Fruit fly (Drosophila melanogaster): ENCODE results near the gene CG15482.
A peak's percentile ranks its signal among the peaks of the same experiment; 100 is the strongest.

The CG15482 gene

DNA sequence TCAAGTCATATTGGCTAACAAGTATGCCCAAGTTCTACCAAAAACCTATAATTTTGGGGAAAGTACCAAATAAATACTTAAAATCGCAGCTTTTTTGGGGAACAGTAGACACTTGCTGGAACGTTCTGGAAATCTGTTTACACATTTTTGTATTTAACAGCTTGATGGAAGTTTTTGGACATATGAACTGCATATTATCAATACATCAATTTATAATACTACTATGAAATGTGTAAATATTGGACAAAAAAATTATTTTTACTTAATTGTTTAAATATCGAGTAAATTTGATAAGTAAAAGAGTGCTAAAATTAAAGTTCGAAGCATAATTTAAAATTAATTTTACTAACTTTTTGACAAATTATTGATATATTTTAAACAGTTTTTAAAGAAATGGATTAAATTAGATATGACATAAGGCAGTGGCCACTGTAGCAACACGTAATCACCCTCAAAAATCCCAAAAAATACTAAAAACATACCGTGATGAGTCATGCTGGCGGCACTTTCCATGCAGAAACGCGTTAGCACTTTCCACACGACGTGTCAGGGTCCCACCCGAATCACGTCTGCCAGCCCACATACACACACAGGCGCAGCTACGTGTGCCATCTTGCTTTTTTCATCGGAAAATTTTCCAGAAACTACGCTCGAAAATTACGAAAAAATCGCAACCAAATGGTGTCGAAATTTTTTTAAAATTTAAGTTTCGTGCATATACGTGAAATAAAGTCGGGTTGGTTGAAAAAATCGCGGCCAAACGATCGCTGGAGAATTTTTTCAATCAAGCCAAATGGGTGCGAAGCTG, 46.4 kb downstream of the CG15482 start, which contains the start of gene Sirt1 (continued):
- TF ChIP-seq HHEX (GFP tag; optimal IDR thresholded peaks at IDR 0.05) (peak; percentile 82), Dip3 (GFP tag; optimal IDR thresholded peaks at IDR 0.05) (peak; percentile 43), CG15514 (GFP tag; optimal IDR thresholded peaks at IDR 0.05) (peak; percentile 45), CG10431 (GFP tag; optimal IDR thresholded peaks at IDR 0.05) (peak; percentile 49), tll (GFP tag; optimal IDR thresholded peaks at IDR 0.05) (no peak), CG8478 (optimal IDR thresholded peaks at IDR 0.05) (no peak), CG12769 (tag; optimal IDR thresholded peaks at IDR 0.05) (peak; percentile 14), Sox102F (GFP tag; optimal IDR thresholded peaks at IDR 0.05) (peak; percentile 82), ash1 (GFP tag; optimal IDR thresholded peaks at IDR 0.05) (no peak), insv (GFP tag; optimal IDR thresholded peaks at IDR 0.05) (peak in 1 of 2 experiments; percentile 60), CG17802 (tag; optimal IDR thresholded peaks at IDR 0.05) (no peak), CG7745 (tag; optimal IDR thresholded peaks at IDR 0.05) (no peak), CG1792 (GFP tag; optimal IDR thresholded peaks at IDR 0.05) (peak; percentile 4), CG11247 (GFP tag; IDR thresholded peaks at IDR 0.05) (peak; percentile 57; the same call in 1 of the 2 replicates), dmrt99B (tag; optimal IDR thresholded peaks at IDR 0.05) (no peak), Rfx (GFP tag; IDR thresholded peaks at IDR 0.05) (peak; percentile 74), Bgb (GFP tag; IDR thresholded peaks at IDR 0.05; ENCODE audit: partially characterized antibody) (peak; percentile 48; the same call in 1 of the 2 replicates), al (GFP tag; IDR thresholded peaks at IDR 0.05) (peak; percentile 77), CG14965 (GFP tag; optimal IDR thresholded peaks at IDR 0.05; ENCODE audit: borderline replicate concordance) (no peak), org-1 (GFP tag; optimal IDR thresholded peaks at IDR 0.05) (peak; percentile 72), CG6854 (GFP tag; optimal IDR thresholded peaks at IDR 0.05) (peak; percentile 29), CG3838 (GFP tag; optimal IDR thresholded peaks at IDR 0.05) (no peak), Mad (GFP tag; optimal IDR thresholded peaks at IDR 0.05) (peak; percentile 46), CG17186 (GFP tag; optimal IDR thresholded peaks at IDR 0.05) (no peak), Xbp1 (GFP tag; optimal IDR thresholded peaks at IDR 0.05) (peak; percentile 92), CG11398 (GFP tag; optimal IDR thresholded peaks at IDR 0.05) (no peak), NC2α (GFP tag; optimal IDR thresholded peaks at IDR 0.05) (no peak), Jarid2 (GFP tag; optimal IDR thresholded peaks at IDR 0.05) (peak; percentile 26), D (optimal IDR thresholded peaks at IDR 0.05) (no peak), D (GFP tag; optimal IDR thresholded peaks at IDR 0.05) (peak; percentile 79), dm (GFP tag; optimal IDR thresholded peaks at IDR 0.05) (no peak), CG18262 (tag; optimal IDR thresholded peaks at IDR 0.05) (peak; percentile 94), lov (optimal IDR thresholded peaks at IDR 0.05) (no peak), lov (GFP tag; IDR thresholded peaks at IDR 0.05) (0 out of 3 replicates have a peak, but pooled peaks have one; percentile 29), Gug (GFP tag; IDR thresholded peaks at IDR 0.05) (peak; percentile 77; the same call in 3 of the 4 replicates), HLH4C (GFP tag; IDR thresholded peaks at IDR 0.05; ENCODE audit: partially characterized antibody) (no peak), schlank (tag; optimal IDR thresholded peaks at IDR 0.05) (peak; percentile 41), CG7357 (GFP tag; IDR thresholded peaks at IDR 0.05) (peak; percentile 83), B-H1 (GFP tag; IDR thresholded peaks at IDR 0.05) (peak; percentile 65), CG6654 (GFP tag; optimal IDR thresholded peaks at IDR 0.05) (peak; percentile 67), CG7271 (tag; optimal IDR thresholded peaks at IDR 0.05) (no peak), jing (GFP tag; optimal IDR thresholded peaks at IDR 0.05) (peak; percentile 48), TFAM (GFP tag; optimal IDR thresholded peaks at IDR 0.05) (no peak), CG32767 (GFP tag; IDR thresholded peaks at IDR 0.05) (peak; percentile 98), slp2 (GFP tag; optimal IDR thresholded peaks at IDR 0.05) (peak; percentile 16), CG12391 (tag; optimal IDR thresholded peaks at IDR 0.05) (peak; percentile 92), danr (GFP tag; IDR thresholded peaks at IDR 0.05) (no peak; the same call in 1 of the 2 replicates), GATAe (GFP tag; conservative IDR thresholded peaks at IDR 0.05) (no peak), CG6683 (GFP tag; optimal IDR thresholded peaks at IDR 0.05) (peak; percentile 24)

Data from whole organism, embryonic.